Worm (Caenorhabditis elegans) whole organism, L1 larva: ENCODE measurements around the gene F45F2.9.

ENCODE experiments used
- C16A3.4 ChIP-seq: fragments of 150-350 bp; optimal IDR thresholded peaks from 2 replicates; lab custom pipeline; 2014; ENCODE audit warnings: missing biosample characterization, missing genetic modification characterization
- aly-2 ChIP-seq: fragments of 150-350 bp; optimal IDR thresholded peaks from 2 replicates; lab custom pipeline; 2014; ENCODE audit warnings: missing biosample characterization, missing genetic modification characterization
- ama-1 ChIP-seq: fragments of 150-350 bp; optimal IDR thresholded peaks from 2 replicates; lab custom pipeline; 2014
- blmp-1 ChIP-seq: fragments of 150-350 bp; optimal IDR thresholded peaks from 2 replicates; lab custom pipeline; 2014; ENCODE audit warnings: missing biosample characterization, missing genetic modification characterization
- ceh-88 ChIP-seq: fragments of 200-800 bp; sonication (Bioruptor generic); IDR thresholded peaks from 2 replicates; pipeline ENCODE4 v1.3.6; 2022; ENCODE audit warnings: missing genetic modification characterization, missing compliant biosample characterization
- efl-1 ChIP-seq, 4 experiments: fragments of 150-350 bp; optimal IDR thresholded peaks in 3 of 4; peaks in 1 of 4; 1 replicate in 1 of 4; 2 replicates in 3 of 4; lab custom pipeline; 2014; ENCODE audit warnings: missing biosample characterization in 2 of 4, missing genetic modification characterization in 2 of 4, missing genetic modification reagents in 2 of 4
- efl-3 ChIP-seq: fragments of 200-800 bp; sonication (Bioruptor generic); optimal IDR thresholded peaks from 2 replicates; lab custom pipeline; 2018; ENCODE audit warnings: mild to moderate bottlenecking, missing genetic modification characterization, missing compliant biosample characterization
- egl-27 ChIP-seq, 2 experiments: fragments of 150-350 bp in 1 of 2; sonication (generic microtip); optimal IDR thresholded peaks; 3 replicates each; lab custom pipeline; 2017 to 2018; ENCODE audit warnings: missing biosample characterization in 2 of 2, missing genetic modification characterization in 2 of 2, missing genetic modification reagents in 2 of 2
- elt-2 ChIP-seq: sonication (generic microtip); optimal IDR thresholded peaks from 2 replicates; lab custom pipeline; 2016; ENCODE audit warnings: missing genetic modification characterization, mild to moderate bottlenecking, inconsistent platforms, missing compliant biosample characterization, missing genetic modification reagents
- fkh-4 ChIP-seq: sonication (generic microtip); optimal IDR thresholded peaks from 2 replicates; lab custom pipeline; 2016; ENCODE audit warnings: missing compliant biosample characterization, missing genetic modification characterization, borderline replicate concordance
- fkh-8 ChIP-seq: sonication (generic microtip); optimal IDR thresholded peaks from 2 replicates; lab custom pipeline; 2016; ENCODE audit warnings: mild to moderate bottlenecking, missing genetic modification characterization, missing compliant biosample characterization
- hpl-2 ChIP-seq: fragments of 150-350 bp; optimal IDR thresholded peaks from 2 replicates; lab custom pipeline; 2014; ENCODE audit warnings: missing biosample characterization, missing genetic modification reagents, missing genetic modification characterization
- irx-1 ChIP-seq: sonication (generic microtip); optimal IDR thresholded peaks from 2 replicates; lab custom pipeline; 2016; ENCODE audit warnings: missing genetic modification characterization, missing compliant biosample characterization
- jun-1 ChIP-seq: fragments of 150-350 bp; optimal IDR thresholded peaks from 2 replicates; lab custom pipeline; 2014; ENCODE audit warnings: missing biosample characterization, missing genetic modification reagents, missing genetic modification characterization
- lin-14 ChIP-seq: fragments of 200-800 bp; sonication (Bioruptor generic); optimal IDR thresholded peaks from 2 replicates; lab custom pipeline; 2018; ENCODE audit warnings: mild to moderate bottlenecking, missing genetic modification characterization, moderate library complexity, missing compliant biosample characterization
- lir-3 ChIP-seq: sonication (generic microtip); optimal IDR thresholded peaks from 2 replicates; lab custom pipeline; 2016; ENCODE audit warnings: mild to moderate bottlenecking, missing genetic modification characterization, moderate library complexity, missing compliant biosample characterization; ENCODE audit not compliant: poor library complexity
- lsy-2 ChIP-seq, 2 experiments: fragments of 150-350 bp; optimal IDR thresholded peaks; 2 replicates each; lab custom pipeline; 2014; ENCODE audit warnings: missing biosample characterization in 2 of 2, missing genetic modification characterization in 2 of 2
- mab-9 ChIP-seq: fragments of 200-800 bp; sonication (Bioruptor generic); IDR thresholded peaks from 2 replicates; pipeline ENCODE4 v1.3.6; 2022; ENCODE audit warnings: missing genetic modification reagents, missing genetic modification characterization, missing compliant biosample characterization
- mef-2 ChIP-seq: fragments of 150-350 bp; optimal IDR thresholded peaks from 2 replicates; lab custom pipeline; 2014; ENCODE audit warnings: missing biosample characterization, missing genetic modification characterization
- mep-1 ChIP-seq: fragments of 150-350 bp; optimal IDR thresholded peaks from 2 replicates; lab custom pipeline; 2014; ENCODE audit warnings: missing biosample characterization, missing genetic modification characterization
- nhr-11 ChIP-seq: fragments of 150-350 bp; optimal IDR thresholded peaks from 2 replicates; lab custom pipeline; 2014; ENCODE audit warnings: missing biosample characterization, missing genetic modification characterization
- nhr-12 ChIP-seq: sonication (generic microtip); optimal IDR thresholded peaks from 2 replicates; lab custom pipeline; 2017; ENCODE audit warnings: missing biosample characterization, missing genetic modification characterization
- nhr-19 ChIP-seq: fragments of 200-800 bp; sonication (Bioruptor generic); conservative IDR thresholded peaks from 2 replicates; pipeline ENCODE4 v1.3.6; 2022; ENCODE audit warnings: missing genetic modification characterization, missing compliant biosample characterization
- nhr-76 ChIP-seq: sonication (generic microtip); optimal IDR thresholded peaks from 2 replicates; lab custom pipeline; 2017; ENCODE audit warnings: missing biosample characterization, missing genetic modification characterization
- nhr-77 ChIP-seq: fragments of 150-350 bp; optimal IDR thresholded peaks from 2 replicates; lab custom pipeline; 2014; ENCODE audit warnings: missing biosample characterization, missing genetic modification characterization
- nhr-90 ChIP-seq: sonication (generic microtip); optimal IDR thresholded peaks from 2 replicates; lab custom pipeline; 2016; ENCODE audit warnings: mild to moderate bottlenecking, missing genetic modification characterization, missing compliant biosample characterization; ENCODE audit not compliant: poor library complexity
- pax-3 ChIP-seq: fragments of 200-800 bp; sonication (Bioruptor generic); optimal IDR thresholded peaks from 2 replicates; lab custom pipeline; 2018; ENCODE audit warnings: mild to moderate bottlenecking, missing genetic modification characterization, moderate library complexity, missing compliant biosample characterization
- pqm-1 ChIP-seq: sonication (generic microtip); optimal IDR thresholded peaks from 3 replicates; lab custom pipeline; 2017; ENCODE audit warnings: missing biosample characterization, missing genetic modification characterization
- rnt-1 ChIP-seq: sonication (generic microtip); optimal IDR thresholded peaks from 2 replicates; lab custom pipeline; 2016; ENCODE audit warnings: mild to moderate bottlenecking, missing genetic modification characterization, moderate library complexity, missing compliant biosample characterization
- snpc-4 ChIP-seq: fragments of 150-350 bp; optimal IDR thresholded peaks from 2 replicates; lab custom pipeline; 2014; ENCODE audit warnings: missing biosample characterization, missing genetic modification characterization
- snu-23 ChIP-seq: sonication (generic microtip); optimal IDR thresholded peaks from 2 replicates; lab custom pipeline; 2016; ENCODE audit warnings: missing genetic modification characterization, missing compliant biosample characterization
- sptf-1 ChIP-seq: fragments of 150-350 bp; optimal IDR thresholded peaks from 2 replicates; lab custom pipeline; 2014; ENCODE audit warnings: missing biosample characterization, missing genetic modification characterization
- tbx-2 ChIP-seq: sonication (generic microtip); optimal IDR thresholded peaks from 2 replicates; lab custom pipeline; 2016; ENCODE audit warnings: missing genetic modification characterization, missing compliant biosample characterization
- unc-30 ChIP-seq: sonication (generic microtip); optimal IDR thresholded peaks from 2 replicates; lab custom pipeline; 2017; ENCODE audit warnings: missing biosample characterization, missing genetic modification characterization
- unc-62 ChIP-seq: fragments of 150-350 bp; optimal IDR thresholded peaks from 2 replicates; lab custom pipeline; 2014; ENCODE audit warnings: missing biosample characterization, missing genetic modification reagents, missing genetic modification characterization
- vab-15 ChIP-seq: sonication (generic microtip); optimal IDR thresholded peaks from 2 replicates; lab custom pipeline; 2017; ENCODE audit warnings: missing genotype, mild to moderate bottlenecking, missing genetic modification characterization, missing compliant biosample characterization
- xbp-1 ChIP-seq: sonication (generic microtip); optimal IDR thresholded peaks from 2 replicates; lab custom pipeline; 2016; ENCODE audit warnings: missing genetic modification characterization, missing compliant biosample characterization
- zip-4 ChIP-seq: fragments of 200-800 bp; sonication (Bioruptor generic); optimal IDR thresholded peaks from 2 replicates; lab custom pipeline; 2018; ENCODE audit warnings: mild to moderate bottlenecking, missing genetic modification characterization, moderate library complexity, missing compliant biosample characterization

The F45F2.9 gene

ce11 chrV:8548989-8549388 lies 35.7 kb upstream of the F45F2.9 start, which contains the start of gene stdh-4:
Gene stdh-4 (plus strand): TSS chrV:8549289.
- TF ChIP-seq fkh-8: no peak
- no peak for TF ChIP-seq zip-4
- TF ChIP-seq nhr-11 (tag; lab: Kevin White, UChicago): no peak
- no peak for TF ChIP-seq mep-1 (tag; lab: Kevin White, UChicago)
- no peak for TF ChIP-seq nhr-90 (tag; lab: Kevin White, UChicago)
- TF ChIP-seq tbx-2: peak; percentile 0
- TF ChIP-seq C16A3.4 (tag; lab: Kevin White, UChicago): no peak
- no peak for TF ChIP-seq ceh-88 (GFP tag; lab: Robert Waterston, UW)
- TF ChIP-seq unc-30 (tag; lab: Kevin White, UChicago): no peak
- no peak for TF ChIP-seq xbp-1 (tag; lab: Kevin White, UChicago)
- no peak for TF ChIP-seq mab-9
- TF ChIP-seq nhr-77: peak; percentile 11
- TF ChIP-seq snpc-4: no peak
- TF ChIP-seq blmp-1 (tag; lab: Kevin White, UChicago): no peak

ce11 chrV:8545531-8546224 lies 32.4 kb upstream of the F45F2.9 start, which contains the start of the genes slc-17.8 and asns-1:
Gene slc-17.8 (minus strand): TSS chrV:8545581.
Gene asns-1 (plus strand): TSS chrV:8546174.
- TF ChIP-seq jun-1 (tag; lab: Kevin White, UChicago) (no peak), egl-27 (tag; optimal IDR thresholded peaks at IDR 0.05; lab: Kevin White, UChicago) (no peak), nhr-77 (no peak), nhr-12 (tag; lab: Kevin White, UChicago) (no peak), nhr-19 (no peak), lir-3 (tag; lab: Kevin White, UChicago) (no peak), aly-2 (no peak), mab-9 (no peak), efl-3 (GFP tag; lab: Kevin White, UChicago) (no peak), snu-23 (GFP tag; lab: Kevin White, UChicago) (no peak), sptf-1 (tag; lab: Kevin White, UChicago) (no peak)

- no peak for TF ChIP-seq ama-1 (lab: Kevin White, UChicago)
These were observed 23.8 kb upstream of the F45F2.9 start, which contains the start of gene otpl-4 for ce11 chrV:8537031-8537430. Gene otpl-4 (plus strand): TSS chrV:8537331.

ce11 chrV:8536213-8536612 lies 23.0 kb upstream of the F45F2.9 start, which contains the start of gene his-39:
Gene his-39 (plus strand): TSS chrV:8536513.
- TF ChIP-seq elt-2 (tag; lab: Kevin White, UChicago): no peak
- TF ChIP-seq mef-2: no peak
- no peak for TF ChIP-seq nhr-76 (tag; lab: Kevin White, UChicago)
- no peak for TF ChIP-seq vab-15
- no peak for TF ChIP-seq pax-3 (tag; lab: Kevin White, UChicago)
- no peak for TF ChIP-seq lin-14 (GFP tag; lab: Kevin White, UChicago)
- TF ChIP-seq efl-1 (optimal IDR thresholded peaks at IDR 0.05; lab: Kevin White, UChicago): no peak
- TF ChIP-seq efl-1 (GFP tag; optimal IDR thresholded peaks at IDR 0.05 in 1 of 2; lab: Kevin White, UChicago): no peak
- TF ChIP-seq irx-1 (tag; lab: Kevin White, UChicago): no peak
- no peak for TF ChIP-seq pqm-1 (tag; lab: Kevin White, UChicago)
- TF ChIP-seq mep-1 (tag; lab: Kevin White, UChicago): no peak
- TF ChIP-seq hpl-2 (GFP tag; lab: Kevin White, UChicago): no peak
- no peak for TF ChIP-seq fkh-8
- no peak for TF ChIP-seq lsy-2 (tag; optimal IDR thresholded peaks at IDR 0.05; lab: Kevin White, UChicago)
- TF ChIP-seq nhr-19: no peak
- TF ChIP-seq rnt-1 (tag; lab: Kevin White, UChicago): no peak
- TF ChIP-seq xbp-1 (tag; lab: Kevin White, UChicago): no peak
- TF ChIP-seq nhr-11 (tag; lab: Kevin White, UChicago): no peak
- no peak for TF ChIP-seq unc-62
- TF ChIP-seq sptf-1 (tag; lab: Kevin White, UChicago): no peak
- no peak for TF ChIP-seq fkh-4
